Worm (Caenorhabditis elegans): Measurements from ENCODE around the gene mfn-1.
A peak's percentile ranks its signal among the peaks of the same experiment; 100 is the strongest.

mfn-1 gene

DNA sequence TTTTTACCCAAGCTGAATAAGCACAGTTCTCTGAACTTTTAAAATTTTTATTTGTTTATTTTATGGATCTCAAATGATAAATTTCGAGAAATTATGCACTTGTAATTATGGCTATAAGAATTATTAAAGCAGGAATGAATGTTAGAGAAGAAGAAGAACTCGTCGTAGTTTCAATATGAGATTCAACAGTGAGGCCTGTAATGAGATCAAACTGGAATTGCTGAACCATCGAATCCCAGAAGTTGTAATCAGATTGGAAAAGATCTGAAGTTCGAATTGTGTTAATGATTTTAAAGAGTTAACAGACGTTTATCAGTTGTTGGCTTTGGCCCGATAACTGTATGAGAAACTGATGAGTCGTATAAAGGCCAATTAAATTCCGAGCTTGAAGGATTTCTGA, 16.1 kb downstream of the mfn-1 start (continued):
- no peak for TF ChIP-seq Y5F2A.4 (GFP tag; optimal IDR thresholded peaks at IDR 0.05)
- no peak for TF ChIP-seq fkh-10 (GFP tag; optimal IDR thresholded peaks at IDR 0.05)
- TF ChIP-seq sdz-12 (GFP tag; optimal IDR thresholded peaks at IDR 0.05): no peak
- no peak for TF ChIP-seq spr-3 (GFP tag; optimal IDR thresholded peaks at IDR 0.05)
- TF ChIP-seq lir-3 (tag; optimal IDR thresholded peaks at IDR 0.05): no peak

DNA sequence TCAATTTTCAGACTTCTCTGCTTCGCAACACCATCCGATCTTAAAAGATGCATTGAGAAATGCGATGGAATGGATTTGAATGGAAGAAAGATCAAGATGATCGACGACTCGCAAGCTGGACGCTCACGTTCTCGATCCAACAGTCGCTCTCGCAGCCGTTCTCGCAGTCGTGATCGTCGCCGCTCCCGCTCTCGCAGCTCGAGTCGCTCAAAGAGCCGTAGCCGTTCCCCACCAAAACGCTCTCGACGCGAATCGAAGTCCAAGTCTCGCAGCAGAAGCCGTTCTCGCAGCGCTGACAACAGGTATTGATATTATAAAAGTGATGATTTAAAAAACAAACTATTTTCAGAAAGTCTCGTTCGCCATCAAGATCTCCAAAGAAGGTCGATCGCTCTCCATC, 16.7 kb downstream of the mfn-1 start:
- no peak for TF ChIP-seq daf-12 (tag; optimal IDR thresholded peaks at IDR 0.05)
- TF ChIP-seq aha-1 (tag): peak; percentile 13
- TF ChIP-seq set-16 (GFP tag; IDR thresholded peaks at IDR 0.05): peak; percentile 89

DNA sequence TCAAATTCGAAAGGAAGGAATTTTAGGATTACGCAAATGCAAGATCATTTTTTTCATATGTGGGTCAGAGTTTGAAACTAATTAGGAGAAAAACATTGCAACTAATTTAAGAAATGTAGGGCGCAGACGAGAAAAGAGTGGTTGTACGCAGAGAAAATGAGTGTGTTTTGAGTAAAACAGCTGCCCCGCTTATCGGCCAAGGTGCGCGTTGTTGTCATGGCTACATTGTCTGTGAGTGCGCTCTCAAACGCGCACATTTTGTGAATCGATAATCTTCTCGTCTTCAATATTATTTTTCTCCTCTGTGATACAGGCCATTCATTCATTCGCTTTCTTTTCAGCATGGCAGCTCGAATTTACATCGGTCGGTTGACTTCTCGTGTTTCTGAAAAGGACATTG, 18.2 kb downstream of the mfn-1 start:
- TF ChIP-seq dmd-6 (GFP tag; IDR thresholded peaks at IDR 0.05): peak; percentile 13; the same call in 1 of the 2 replicates
- 0 out of 2 replicates have a peak, but pooled peaks have one; percentile 10 for TF ChIP-seq hmg-1.1 (GFP tag; IDR thresholded peaks at IDR 0.05)
- no peak for TF ChIP-seq pqm-1 (tag; optimal IDR thresholded peaks at IDR 0.05)

DNA sequence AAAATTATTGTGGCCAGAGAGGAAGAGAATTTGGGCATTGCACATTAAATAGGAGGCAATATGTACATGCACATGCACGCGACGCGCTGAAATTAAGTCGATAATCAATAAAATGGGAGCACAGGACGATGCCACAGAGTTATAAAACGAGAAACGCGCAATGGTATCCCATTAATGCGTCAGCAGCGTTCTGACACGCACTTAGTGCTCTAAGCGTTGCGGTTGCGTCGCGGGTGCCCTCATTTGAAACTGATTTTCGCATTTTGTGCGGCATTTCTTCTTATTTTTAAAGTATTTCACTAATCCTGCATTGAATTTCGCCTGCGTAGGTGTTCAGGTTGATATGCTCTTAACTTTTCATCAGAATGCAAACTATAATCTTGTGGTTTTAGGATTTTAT, 18.8 kb downstream of the mfn-1 start, which contains the start of gene rsp-1:
TSS of gene rsp-1 (plus strand) at position 338 of the 400 bp plus-strand sequence.
- TF ChIP-seq F37D6.2 (tag; optimal IDR thresholded peaks at IDR 0.05) (peak; percentile 78), sdz-12 (GFP tag; optimal IDR thresholded peaks at IDR 0.05) (no peak), pqm-1 (tag; optimal IDR thresholded peaks at IDR 0.05) (peak; percentile 41), fos-1 (tag; optimal IDR thresholded peaks at IDR 0.05) (no peak), R02D3.7 (tag; optimal IDR thresholded peaks at IDR 0.05) (no peak), nhr-237 (tag; optimal IDR thresholded peaks at IDR 0.05) (no peak), Y75B8A.6 (GFP tag; IDR thresholded peaks at IDR 0.05) (no peak), lir-3 (tag; optimal IDR thresholded peaks at IDR 0.05) (no peak), dmd-9 (GFP tag; IDR thresholded peaks at IDR 0.05) (peak; percentile 83), duxl-1 (tag; optimal IDR thresholded peaks at IDR 0.05; ENCODE audit: poor library complexity) (peak; percentile 85), ceh-82 (tag; optimal IDR thresholded peaks at IDR 0.05) (no peak), dve-1 (tag; optimal IDR thresholded peaks at IDR 0.05; ENCODE audit: insufficient read depth) (peak; percentile 97), nhr-11 (tag; optimal IDR thresholded peaks at IDR 0.05) (peak; percentile 77), lin-38 (GFP tag; IDR thresholded peaks at IDR 0.05) (peak; percentile 89), ZK337.2 (GFP tag; IDR thresholded peaks at IDR 0.05) (no peak), ceh-32 (tag; optimal IDR thresholded peaks at IDR 0.05; ENCODE audit: poor library complexity) (no peak), ceh-44 (GFP tag; IDR thresholded peaks at IDR 0.05) (peak; percentile 62; the same call in 1 of the 2 replicates), ceh-28 (tag; optimal IDR thresholded peaks at IDR 0.05) (peak; percentile 48), F44E2.7 (GFP tag; IDR thresholded peaks at IDR 0.05) (0 out of 2 replicates have a peak, but pooled peaks have one; percentile 49), cey-2 (tag; optimal IDR thresholded peaks at IDR 0.05; ENCODE audit: borderline replicate concordance, insufficient read depth) (no peak), lin-15B (tag; optimal IDR thresholded peaks at IDR 0.05) (no peak), hmg-1.1 (GFP tag; IDR thresholded peaks at IDR 0.05) (peak; percentile 90), skn-1 (tag; optimal IDR thresholded peaks at IDR 0.05) (no peak), snpc-1.2 (GFP tag; IDR thresholded peaks at IDR 0.05) (peak; percentile 53; the same call in 1 of the 2 replicates), unc-39 (tag; optimal IDR thresholded peaks at IDR 0.05) (no peak), mes-2 (tag; optimal IDR thresholded peaks at IDR 0.05; ENCODE audit: poor library complexity, severe bottlenecking) (peak; percentile 95), nhr-42 (GFP tag; IDR thresholded peaks at IDR 0.05) (peak; percentile 89), egl-43 (GFP tag; IDR thresholded peaks at IDR 0.05) (peak; percentile 73; the same call in 1 of the 2 replicates), hlh-11 (tag; optimal IDR thresholded peaks at IDR 0.05) (peak; percentile 91), spr-1 (tag; optimal IDR thresholded peaks at IDR 0.05) (peak; percentile 80), nhr-111 (GFP tag; optimal IDR thresholded peaks at IDR 0.05) (no peak), F10B5.3 (tag; optimal IDR thresholded peaks at IDR 0.05) (peak; percentile 41), php-3 (GFP tag; IDR thresholded peaks at IDR 0.05) (peak; percentile 76), madf-5 (GFP tag; IDR thresholded peaks at IDR 0.05) (no peak), mxl-3 (GFP tag; optimal IDR thresholded peaks at IDR 0.05) (peak; percentile 78), set-16 (GFP tag; IDR thresholded peaks at IDR 0.05) (0 out of 2 replicates have a peak, but pooled peaks have one; percentile 7), daf-12 (tag; optimal IDR thresholded peaks at IDR 0.05) (no peak), vab-7 (GFP tag; IDR thresholded peaks at IDR 0.05) (peak; percentile 46; the same call in 1 of the 2 replicates), hif-1 (tag; optimal IDR thresholded peaks at IDR 0.05) (peak; percentile 3 to 79)
